Fruit fly (Drosophila melanogaster): ENCODE results near the gene Or19a.

Or19a gene

dm6 chrX:20147693-20148174 lies 4.7 kb upstream of the Or19a start, which contains the start of gene aspr:
Gene aspr, plus strand, starts transcription at chrX:20148124.
- TF ChIP-seq EcR (GFP tag; optimal IDR thresholded peaks at IDR 0.05) (no peak), Ets98B (GFP tag; IDR thresholded peaks at IDR 0.05) (no peak), Pif1B (GFP tag; optimal IDR thresholded peaks at IDR 0.05) (no peak), Pif1A (GFP tag; optimal IDR thresholded peaks at IDR 0.05) (peak; percentile 25), Snoo (tag; optimal IDR thresholded peaks at IDR 0.05) (no peak), gl (tag; optimal IDR thresholded peaks at IDR 0.05) (no peak), CG34367 (tag; optimal IDR thresholded peaks at IDR 0.05) (no peak), CG14655 (GFP tag; optimal IDR thresholded peaks at IDR 0.05) (peak; percentile 28), CG10348 (GFP tag; IDR thresholded peaks at IDR 0.05) (no peak), CG9948 (tag; optimal IDR thresholded peaks at IDR 0.05) (peak; percentile 52), CG15710 (tag; optimal IDR thresholded peaks at IDR 0.05) (peak; percentile 56), CG17806 (tag; optimal IDR thresholded peaks at IDR 0.05) (peak; percentile 47), rn (GFP tag; IDR thresholded peaks at IDR 0.05) (no peak), CG8301 (tag; optimal IDR thresholded peaks at IDR 0.05) (no peak), CG8159 (tag; optimal IDR thresholded peaks at IDR 0.05) (peak; percentile 63), fd96Ca (GFP tag; IDR thresholded peaks at IDR 0.05) (no peak)

dm6 chrX:20140710-20141109 lies 2.3 kb downstream of the Or19a start, which contains the start of gene CG34332:
Gene CG34332, plus strand, starts transcription at chrX:20141010.
- TF ChIP-seq Pif1A (GFP tag; optimal IDR thresholded peaks at IDR 0.05) (no peak), CG8301 (tag; optimal IDR thresholded peaks at IDR 0.05) (no peak), D1 (tag; optimal IDR thresholded peaks at IDR 0.05) (no peak), rn (GFP tag; IDR thresholded peaks at IDR 0.05) (no peak), CG12605 (GFP tag; IDR thresholded peaks at IDR 0.05) (no peak), fd96Ca (GFP tag; IDR thresholded peaks at IDR 0.05) (no peak), CG9948 (tag; optimal IDR thresholded peaks at IDR 0.05) (no peak), Ets98B (GFP tag; IDR thresholded peaks at IDR 0.05) (no peak), Snoo (tag; optimal IDR thresholded peaks at IDR 0.05) (no peak), EcR (GFP tag; optimal IDR thresholded peaks at IDR 0.05) (no peak), CG13204 (GFP tag; optimal IDR thresholded peaks at IDR 0.05) (no peak), CG4496 (GFP tag; IDR thresholded peaks at IDR 0.05) (no peak), CG14655 (GFP tag; optimal IDR thresholded peaks at IDR 0.05) (no peak), CG15710 (tag; optimal IDR thresholded peaks at IDR 0.05) (no peak), gl (tag; optimal IDR thresholded peaks at IDR 0.05) (no peak)

- no peak for TF ChIP-seq CG32121 (GFP tag; IDR thresholded peaks at IDR 0.05)
- TF ChIP-seq D1 (tag; optimal IDR thresholded peaks at IDR 0.05) = no peak
- no peak for TF ChIP-seq fd96Ca (GFP tag; IDR thresholded peaks at IDR 0.05)
- TF ChIP-seq CG8159 (tag; optimal IDR thresholded peaks at IDR 0.05) = no peak
- no peak for TF ChIP-seq CG9948 (tag; optimal IDR thresholded peaks at IDR 0.05)
- TF ChIP-seq CG14655 (GFP tag; optimal IDR thresholded peaks at IDR 0.05) = no peak
These were observed 3.5 kb downstream of the Or19a start, which contains the start of gene CG42583 for dm6 chrX:20139493-20139892. Gene CG42583, plus strand, starts transcription at chrX:20139793.

- TF ChIP-seq fd96Ca (GFP tag; IDR thresholded peaks at IDR 0.05) (no peak), CG10348 (GFP tag; IDR thresholded peaks at IDR 0.05) (no peak), CG34367 (tag; optimal IDR thresholded peaks at IDR 0.05) (no peak), Pif1B (GFP tag; optimal IDR thresholded peaks at IDR 0.05) (no peak), CG9948 (tag; optimal IDR thresholded peaks at IDR 0.05) (no peak), CG15710 (tag; optimal IDR thresholded peaks at IDR 0.05) (no peak), Ets98B (GFP tag; IDR thresholded peaks at IDR 0.05) (no peak), CG12605 (GFP tag; IDR thresholded peaks at IDR 0.05) (no peak)
These were observed 9.6 kb downstream of the Or19a start, which contains the start of gene CG15322 for dm6 chrX:20133432-20133831. Gene CG15322, plus strand, starts transcription at chrX:20133579.

dm6 chrX:20130486-20130885 lies 12.5 kb downstream of the Or19a start:
- no peak for TF ChIP-seq CG34367 (tag; optimal IDR thresholded peaks at IDR 0.05)
- no peak for TF ChIP-seq CG17806 (tag; optimal IDR thresholded peaks at IDR 0.05)
- TF ChIP-seq EcR (GFP tag; optimal IDR thresholded peaks at IDR 0.05) = no peak
- peak; percentile 66 for TF ChIP-seq CG32121 (GFP tag; IDR thresholded peaks at IDR 0.05)
- TF ChIP-seq Pif1B (GFP tag; optimal IDR thresholded peaks at IDR 0.05) = peak; percentile 4
- peak; percentile 37; the same call in 1 of the 3 replicates for TF ChIP-seq fd96Ca (GFP tag; IDR thresholded peaks at IDR 0.05)
- peak; percentile 14 for TF ChIP-seq CG9948 (tag; optimal IDR thresholded peaks at IDR 0.05)
- TF ChIP-seq Pif1A (GFP tag; optimal IDR thresholded peaks at IDR 0.05) = peak; percentile 42
- TF ChIP-seq rn (GFP tag; IDR thresholded peaks at IDR 0.05) = no peak
- peak; percentile 75 for TF ChIP-seq CG14655 (GFP tag; optimal IDR thresholded peaks at IDR 0.05)
- 0 out of 2 replicates have a peak, but pooled peaks have one; percentile 18 for TF ChIP-seq CG12605 (GFP tag; IDR thresholded peaks at IDR 0.05)
- TF ChIP-seq D1 (tag; optimal IDR thresholded peaks at IDR 0.05) = no peak
- TF ChIP-seq CG4496 (GFP tag; IDR thresholded peaks at IDR 0.05) = peak; percentile 70
- TF ChIP-seq CG8301 (tag; optimal IDR thresholded peaks at IDR 0.05) = peak; percentile 66
- peak; percentile 45; the same call in 1 of the 2 replicates for TF ChIP-seq Ets98B (GFP tag; IDR thresholded peaks at IDR 0.05)

- TF ChIP-seq CG12605 (GFP tag; IDR thresholded peaks at IDR 0.05) (0 out of 2 replicates have a peak, but pooled peaks have one; percentile 25), EcR (GFP tag; optimal IDR thresholded peaks at IDR 0.05) (no peak), CG4496 (GFP tag; IDR thresholded peaks at IDR 0.05) (peak; percentile 58; the same call in 2 of the 3 replicates), CG34367 (tag; optimal IDR thresholded peaks at IDR 0.05) (no peak), Ets98B (GFP tag; IDR thresholded peaks at IDR 0.05) (peak; percentile 62; the same call in 1 of the 2 replicates)
These were observed 13.4 kb downstream of the Or19a start for dm6 chrX:20129554-20129953.
